Fruit fly (Drosophila melanogaster): ENCODE measurements around the gene CG14050.

dm6 chrX:2286985-2287384 lies 39.0 kb downstream of the CG14050 start:
- no peak for TF ChIP-seq CTCF (optimal IDR thresholded peaks at IDR 0.05)
- no peak for TF ChIP-seq CG8478 (optimal IDR thresholded peaks at IDR 0.05)

Data from S2 (cell line).